Fruit fly (Drosophila melanogaster): ENCODE data around the gene Vm32E.

DNA sequence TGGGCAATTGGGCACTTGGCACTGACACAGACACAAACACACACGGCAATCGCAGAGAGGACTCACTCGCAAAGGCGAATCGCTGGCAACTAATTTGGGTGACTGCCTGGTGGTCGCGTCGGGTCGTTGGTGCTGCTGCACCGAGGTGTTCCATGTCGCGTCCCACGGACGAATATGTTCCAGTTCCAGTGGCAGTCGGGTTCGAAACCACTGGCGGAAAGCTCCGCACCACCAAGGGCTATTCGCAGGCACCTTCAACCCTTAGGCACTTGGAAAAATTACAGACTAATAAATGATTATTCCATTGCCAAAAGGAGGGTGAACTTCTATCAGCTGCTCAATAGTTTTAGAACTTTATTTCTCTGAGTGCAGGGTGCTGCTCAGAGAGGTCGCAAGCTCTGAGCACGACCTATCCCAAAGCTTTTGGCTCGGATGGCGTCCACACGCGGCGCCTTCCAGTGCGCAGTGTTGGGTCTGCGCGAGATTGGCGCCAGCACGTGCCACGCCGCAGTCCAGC is 32.1 kb upstream of the Vm32E start, which contains the start of gene Ca-beta:
- no peak for TF ChIP-seq CG14711 (tag; optimal IDR thresholded peaks at IDR 0.05)
- TF ChIP-seq toe (GFP tag; optimal IDR thresholded peaks at IDR 0.05): peak; percentile 67
- TF ChIP-seq CG7045 (GFP tag; optimal IDR thresholded peaks at IDR 0.05): peak; percentile 10
- TF ChIP-seq Crg-1 (GFP tag; optimal IDR thresholded peaks at IDR 0.05): no peak
- TF ChIP-seq bab1 (GFP tag; optimal IDR thresholded peaks at IDR 0.05): no peak
- TF ChIP-seq kay (GFP tag; ENCODE audit: borderline replicate concordance): no peak
- peak; percentile 19 for TF ChIP-seq Clk (GFP tag; optimal IDR thresholded peaks at IDR 0.05)
